Fruit fly (Drosophila melanogaster) whole organism, embryonic: ENCODE data around the gene CG43062.
A peak's percentile ranks its signal among the peaks of the same experiment; 100 is the strongest.

ENCODE experiments used
- Antp ChIP-seq: fragments of 200-800 bp; sonication (Bioruptor generic); optimal IDR thresholded peaks from 3 replicates; lab custom pipeline; 2016; ENCODE audit warnings: missing biosample characterization, missing genetic modification characterization
- Atf-2 ChIP-seq: fragments of 200-800 bp; sonication (Bioruptor generic); optimal IDR thresholded peaks from 2 replicates; lab custom pipeline; 2016; ENCODE audit warnings: missing biosample characterization, missing genetic modification characterization
- Atf6 ChIP-seq: fragments of 200-800 bp; sonication (Bioruptor generic); IDR thresholded peaks from 2 replicates; pipeline ENCODE4 v1.3.6; 2022; ENCODE audit warnings: missing biosample characterization, missing genetic modification characterization
- B-H1 ChIP-seq: fragments of 200-800 bp; sonication (Bioruptor generic); IDR thresholded peaks from 3 replicates; pipeline ENCODE4 v1.3.6; 2022; ENCODE audit warnings: missing biosample characterization, missing genetic modification characterization
- CG10565 ChIP-seq: fragments of 200-800 bp; sonication (Bioruptor generic); optimal IDR thresholded peaks from 3 replicates; lab custom pipeline; 2016; ENCODE audit warnings: missing biosample characterization, mild to moderate bottlenecking, missing genetic modification characterization
- CG11560 ChIP-seq: fragments of 200-800 bp; sonication (Bioruptor generic); IDR thresholded peaks from 3 replicates; pipeline ENCODE4 v1.3.6; 2022; ENCODE audit warnings: missing biosample characterization, missing genetic modification characterization
- CG12219 ChIP-seq: fragments of 200-800 bp; sonication (Bioruptor generic); optimal IDR thresholded peaks from 3 replicates; lab custom pipeline; 2018; ENCODE audit warnings: missing biosample characterization, mild to moderate bottlenecking, missing genetic modification characterization
- CG12299 ChIP-seq: fragments of 200-800 bp; sonication (Bioruptor generic); optimal IDR thresholded peaks from 2 replicates; lab custom pipeline; 2018; ENCODE audit warnings: missing biosample characterization, mild to moderate bottlenecking, missing genetic modification characterization
- CG14710 ChIP-seq: fragments of 200-800 bp; sonication (Bioruptor generic); optimal IDR thresholded peaks from 3 replicates; lab custom pipeline; 2019; ENCODE audit warnings: missing biosample characterization, mild to moderate bottlenecking, missing genetic modification characterization, moderate library complexity
- CG17186 ChIP-seq: fragments of 200-800 bp; sonication (Bioruptor generic); optimal IDR thresholded peaks from 3 replicates; lab custom pipeline; 2017; ENCODE audit warnings: missing biosample characterization, missing genetic modification reagents, missing genetic modification characterization
- CG17359 ChIP-seq: fragments of 200-800 bp; sonication (Bioruptor generic); optimal IDR thresholded peaks from 3 replicates; lab custom pipeline; 2018; ENCODE audit warnings: missing biosample characterization, mild to moderate bottlenecking, missing genetic modification characterization, moderate library complexity
- CG18011 ChIP-seq: fragments of 200-800 bp; sonication (Bioruptor generic); optimal IDR thresholded peaks from 2 replicates; lab custom pipeline; 2017; ENCODE audit warnings: missing biosample characterization, missing genetic modification characterization, mild to moderate bottlenecking, moderate library complexity, missing genotype
- CG18619 ChIP-seq: fragments of 200-800 bp; sonication (Bioruptor generic); optimal IDR thresholded peaks from 3 replicates; lab custom pipeline; 2017; ENCODE audit warnings: missing biosample characterization, mild to moderate bottlenecking, missing genetic modification characterization
- CG2116 ChIP-seq: fragments of 200-800 bp; sonication (Bioruptor generic); optimal IDR thresholded peaks from 3 replicates; lab custom pipeline; 2018; ENCODE audit warnings: missing biosample characterization, mild to moderate bottlenecking, missing genetic modification characterization
- CG2202 ChIP-seq: fragments of 200-800 bp; sonication (Bioruptor generic); optimal IDR thresholded peaks from 2 replicates; lab custom pipeline; 2018; ENCODE audit warnings: missing biosample characterization, mild to moderate bottlenecking, missing genetic modification characterization
- CG2889 ChIP-seq: fragments of 200-800 bp; sonication (Bioruptor generic); IDR thresholded peaks from 3 replicates; pipeline ENCODE4 v1.3.6; 2022; ENCODE audit warnings: missing biosample characterization, missing genetic modification characterization
- CG3407 ChIP-seq: fragments of 200-800 bp; sonication (Bioruptor generic); optimal IDR thresholded peaks from 2 replicates; lab custom pipeline; 2018; ENCODE audit warnings: missing biosample characterization, mild to moderate bottlenecking, missing genetic modification characterization
- CG4617 ChIP-seq: fragments of 200-800 bp; sonication (Bioruptor generic); optimal IDR thresholded peaks from 3 replicates; lab custom pipeline; 2016; ENCODE audit warnings: missing biosample characterization, missing genetic modification characterization, borderline replicate concordance
- CG4730 ChIP-seq: fragments of 200-800 bp; sonication (Bioruptor generic); IDR thresholded peaks from 2 replicates; pipeline ENCODE4 v1.3.6; 2022; ENCODE audit warnings: missing biosample characterization, missing genetic modification characterization
- CG4854 ChIP-seq: fragments of 200-800 bp; sonication (Bioruptor generic); optimal IDR thresholded peaks from 2 replicates; lab custom pipeline; 2016; ENCODE audit warnings: missing biosample characterization, missing genetic modification characterization, inconsistent platforms
- CG6854 ChIP-seq: fragments of 200-800 bp; sonication (Bioruptor generic); optimal IDR thresholded peaks from 3 replicates; lab custom pipeline; 2017; ENCODE audit warnings: missing biosample characterization, mild to moderate bottlenecking, missing genetic modification characterization
- CG7372 ChIP-seq: fragments of 200-800 bp; sonication (Bioruptor generic); IDR thresholded peaks from 2 replicates; pipeline ENCODE4 v1.3.6; 2022; ENCODE audit warnings: missing biosample characterization, missing genetic modification characterization
- CG9437 ChIP-seq: fragments of 200-800 bp; sonication (Bioruptor generic); optimal IDR thresholded peaks from 2 replicates; lab custom pipeline; 2018; ENCODE audit warnings: missing biosample characterization, mild to moderate bottlenecking, missing genetic modification characterization
- CkIIα-i1 ChIP-seq: fragments of 200-800 bp; sonication (Bioruptor generic); IDR thresholded peaks from 2 replicates; pipeline ENCODE4 v1.3.6; 2022; ENCODE audit warnings: missing biosample characterization, missing genetic modification characterization
- D ChIP-seq, 2 experiments: fragments of 200-800 bp in 1 of 2; fragments of >200 bp in 1 of 2; sonication (Bioruptor generic) in 1 of 2; optimal IDR thresholded peaks; 2 replicates in 1 of 2; 3 replicates in 1 of 2; lab custom pipeline; 2017; ENCODE audit warnings: mild to moderate bottlenecking in 1 of 2, missing biosample characterization in 1 of 2, missing genetic modification characterization in 1 of 2, missing genetic modification reagents in 1 of 2
- Dll ChIP-seq: fragments of 200-800 bp; sonication (Bioruptor generic); IDR thresholded peaks from 4 replicates; pipeline ENCODE4 v1.3.6; 2022; ENCODE audit warnings: missing biosample characterization, missing genetic modification characterization; ENCODE audit not compliant: partially characterized antibody
- HmgZ ChIP-seq: fragments of 200-800 bp; sonication (Bioruptor generic); optimal IDR thresholded peaks from 2 replicates; lab custom pipeline; 2018; ENCODE audit warnings: missing biosample characterization, mild to moderate bottlenecking, missing genetic modification characterization
- Hmx ChIP-seq: fragments of 200-800 bp; sonication (Bioruptor generic); optimal IDR thresholded peaks from 2 replicates; lab custom pipeline; 2016; ENCODE audit warnings: missing biosample characterization, missing genetic modification characterization
- Hr78 ChIP-seq, 2 experiments: fragments of 200-800 bp in 1 of 2; fragments of >200 bp in 1 of 2; sonication (Bioruptor generic) in 1 of 2; optimal IDR thresholded peaks; 2 replicates each; lab custom pipeline; 2017 to 2019; ENCODE audit warnings: missing biosample characterization in 2 of 2, missing genetic modification characterization in 2 of 2, mild to moderate bottlenecking in 1 of 2, moderate library complexity in 1 of 2
- Hsf ChIP-seq: fragments of 200-800 bp; sonication (Bioruptor generic); optimal IDR thresholded peaks from 3 replicates; lab custom pipeline; 2016; ENCODE audit warnings: missing biosample characterization, missing genetic modification characterization
- Jarid2 ChIP-seq: fragments of 200-800 bp; sonication (Bioruptor generic); optimal IDR thresholded peaks from 3 replicates; lab custom pipeline; 2017; ENCODE audit warnings: mild to moderate bottlenecking, missing biosample characterization, missing genetic modification reagents, missing genetic modification characterization
- ac ChIP-seq: fragments of 200-800 bp; sonication (Bioruptor generic); optimal IDR thresholded peaks from 3 replicates; lab custom pipeline; 2017; ENCODE audit warnings: missing biosample characterization, mild to moderate bottlenecking, missing genetic modification characterization
- az2 ChIP-seq: fragments of 200-800 bp; sonication (Bioruptor generic); optimal IDR thresholded peaks from 3 replicates; lab custom pipeline; 2016; ENCODE audit warnings: missing biosample characterization, missing genetic modification characterization
- bigmax ChIP-seq: fragments of 200-800 bp; sonication (Bioruptor generic); optimal IDR thresholded peaks from 2 replicates; lab custom pipeline; 2018; ENCODE audit warnings: missing biosample characterization, mild to moderate bottlenecking, missing genetic modification characterization
- cad ChIP-seq: fragments of >200 bp; optimal IDR thresholded peaks from 2 replicates; lab custom pipeline; 2017; ENCODE audit warnings: missing biosample characterization, missing genetic modification characterization
- chinmo ChIP-seq: fragments of 200-800 bp; sonication (Bioruptor generic); IDR thresholded peaks from 4 replicates; pipeline ENCODE4 v1.3.6; 2022; ENCODE audit warnings: missing biosample characterization, missing genetic modification characterization; ENCODE audit not compliant: partially characterized antibody
- crc ChIP-seq: fragments of 200-800 bp; sonication (Bioruptor generic); optimal IDR thresholded peaks from 2 replicates; lab custom pipeline; 2016; ENCODE audit warnings: missing biosample characterization, missing genetic modification characterization
- en ChIP-seq: fragments of 200-800 bp; sonication (Bioruptor generic); optimal IDR thresholded peaks from 2 replicates; lab custom pipeline; 2016; ENCODE audit warnings: missing biosample characterization, missing genetic modification characterization
- gfzf ChIP-seq: fragments of 200-800 bp; sonication (Bioruptor generic); optimal IDR thresholded peaks from 2 replicates; lab custom pipeline; 2016; ENCODE audit warnings: missing biosample characterization, mild to moderate bottlenecking, missing genetic modification characterization, moderate library complexity
- ken ChIP-seq: fragments of 200-800 bp; sonication (Bioruptor generic); IDR thresholded peaks from 3 replicates; pipeline ENCODE4 v1.3.6; 2022; ENCODE audit warnings: missing biosample characterization, missing genetic modification characterization
- klu ChIP-seq: fragments of 200-800 bp; sonication (Bioruptor generic); IDR thresholded peaks from 2 replicates; pipeline ENCODE4 v1.3.6; 2022; ENCODE audit warnings: missing biosample characterization, missing genetic modification characterization
- luna ChIP-seq: fragments of 200-800 bp; sonication (Bioruptor generic); optimal IDR thresholded peaks from 2 replicates; lab custom pipeline; 2016; ENCODE audit warnings: missing biosample characterization, missing genetic modification characterization
- org-1 ChIP-seq: fragments of 200-800 bp; sonication (Bioruptor generic); optimal IDR thresholded peaks from 2 replicates; lab custom pipeline; 2017; ENCODE audit warnings: missing biosample characterization, missing genetic modification characterization
- peb ChIP-seq: fragments of 200-800 bp; sonication (Bioruptor generic); IDR thresholded peaks from 2 replicates; pipeline ENCODE4 v1.3.6; 2022; ENCODE audit warnings: missing biosample characterization, missing genetic modification characterization
- pzg ChIP-seq: fragments of 200-800 bp; sonication (Bioruptor generic); optimal IDR thresholded peaks from 3 replicates; lab custom pipeline; 2018; ENCODE audit warnings: missing biosample characterization, mild to moderate bottlenecking, missing genetic modification characterization, moderate library complexity
- slp2 ChIP-seq: fragments of 200-800 bp; sonication (Bioruptor generic); optimal IDR thresholded peaks from 2 replicates; lab custom pipeline; 2016; ENCODE audit warnings: missing biosample characterization, missing genetic modification characterization
- sob ChIP-seq: fragments of 200-800 bp; sonication (Bioruptor generic); IDR thresholded peaks from 2 replicates; pipeline ENCODE4 v1.3.6; 2022; ENCODE audit warnings: missing biosample characterization, missing genetic modification characterization
- trh ChIP-seq: fragments of 200-800 bp; sonication (Bioruptor generic); optimal IDR thresholded peaks from 2 replicates; lab custom pipeline; 2016; ENCODE audit warnings: missing biosample characterization, missing genetic modification characterization
- ttk ChIP-seq: fragments of 200-800 bp; sonication (Bioruptor generic); IDR thresholded peaks from 2 replicates; pipeline ENCODE4 v2.1.2; 2022; ENCODE audit warnings: missing biosample characterization, missing genetic modification characterization
- yki ChIP-seq: fragments of >200 bp; optimal IDR thresholded peaks from 3 replicates; lab custom pipeline; 2018

The CG43062 gene

DNA sequence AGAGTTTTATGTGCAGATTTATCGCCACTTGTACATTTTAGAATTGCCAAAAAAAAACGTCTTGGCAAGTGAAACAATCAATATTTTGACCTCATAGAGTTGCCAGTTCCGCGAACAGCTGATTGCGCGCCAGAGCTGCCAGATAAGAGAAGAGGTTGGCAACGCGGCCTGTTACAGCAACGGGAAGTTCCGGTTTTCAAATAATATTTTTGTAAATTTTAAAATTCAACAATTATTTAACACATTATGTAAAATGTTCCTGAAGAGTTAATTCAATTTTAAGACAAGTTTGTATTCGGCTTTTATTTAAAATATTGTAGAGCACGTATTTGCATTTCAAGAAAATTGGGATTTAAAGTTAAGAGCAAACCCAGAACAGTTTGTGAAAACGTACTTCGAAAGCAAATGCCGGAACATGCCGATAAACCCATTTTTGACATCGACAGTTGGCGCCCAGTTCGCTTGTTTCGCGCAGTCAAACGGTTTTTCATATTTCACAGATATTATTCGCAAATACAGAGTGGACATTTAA, 36.6 kb downstream of the CG43062 start, which contains the start of the genes prd1 and HisCl1 (continued):
- TF ChIP-seq CG17359 (peak; percentile 44), peb (GFP tag; lab: Robert Waterston, UW) (peak; percentile 39; the same call in 1 of the 2 replicates), Hsf (GFP tag; lab: Kevin White, UChicago) (peak; percentile 81), sob (GFP tag; lab: Robert Waterston, UW) (peak; percentile 76), CG2889 (0 out of 3 replicates have a peak, but pooled peaks have one; percentile 38), CG4617 (GFP tag; lab: Kevin White, UChicago) (peak; percentile 58), CG4854 (GFP tag; lab: Kevin White, UChicago) (peak; percentile 98), CG18011 (no peak), crc (no peak), Atf6 (GFP tag; lab: Robert Waterston, UW) (0 out of 2 replicates have a peak, but pooled peaks have one; percentile 59), Hr78 (GFP tag; optimal IDR thresholded peaks at IDR 0.05; lab: Kevin White, UChicago) (peak in 1 of 2 experiments; percentile 100), klu (GFP tag; lab: Robert Waterston, UW) (peak; percentile 41; the same call in 1 of the 2 replicates), CG17186 (GFP tag; lab: Kevin White, UChicago) (peak; percentile 84), Dll (GFP tag; lab: Robert Waterston, UW) (no peak), CG6854 (GFP tag; lab: Kevin White, UChicago) (peak; percentile 13), CG7372 (GFP tag; lab: Robert Waterston, UW) (peak; percentile 55; the same call in 1 of the 2 replicates), trh (GFP tag; lab: Kevin White, UChicago) (peak; percentile 34), az2 (peak; percentile 64), CG4730 (GFP tag; lab: Robert Waterston, UW) (no peak), D (optimal IDR thresholded peaks at IDR 0.05; lab: Kevin White, UChicago) (no peak), D (GFP tag; optimal IDR thresholded peaks at IDR 0.05; lab: Kevin White, UChicago) (peak; percentile 56), HmgZ (tag; lab: Kevin White, UChicago) (peak; percentile 69), org-1 (GFP tag; lab: Kevin White, UChicago) (peak; percentile 31), cad (GFP tag; lab: Kevin White, UChicago) (no peak), CG10565 (GFP tag; lab: Kevin White, UChicago) (no peak), Antp (GFP tag; lab: Kevin White, UChicago) (peak; percentile 30), slp2 (GFP tag; lab: Kevin White, UChicago) (peak; percentile 57), CG11560 (tag; lab: Robert Waterston, UW) (peak; percentile 44; the same call in 1 of the 3 replicates), yki (lab: Kevin White, UChicago) (no peak), ac (peak; percentile 16), ttk (GFP tag; lab: Robert Waterston, UW) (no peak), CG18619 (peak; percentile 78), luna (GFP tag; lab: Kevin White, UChicago) (no peak), chinmo (GFP tag; lab: Robert Waterston, UW) (no peak), CkIIα-i1 (GFP tag; lab: Robert Waterston, UW) (no peak), CG12219 (peak; percentile 51), CG2202 (tag; lab: Kevin White, UChicago) (peak; percentile 31), CG9437 (GFP tag; lab: Kevin White, UChicago) (peak; percentile 68), en (peak; percentile 37), pzg (GFP tag; lab: Kevin White, UChicago) (peak; percentile 69), CG12299 (tag; lab: Kevin White, UChicago) (peak; percentile 54), Hmx (GFP tag; lab: Kevin White, UChicago) (peak; percentile 30), CG14710 (tag; lab: Kevin White, UChicago) (peak; percentile 83), Atf-2 (GFP tag; lab: Kevin White, UChicago) (peak; percentile 66), bigmax (GFP tag; lab: Kevin White, UChicago) (no peak), CG3407 (GFP tag; lab: Kevin White, UChicago) (peak; percentile 46), CG2116 (GFP tag; lab: Kevin White, UChicago) (peak; percentile 72), gfzf (GFP tag; lab: Kevin White, UChicago) (peak; percentile 19), Jarid2 (GFP tag; lab: Kevin White, UChicago) (no peak), ken (GFP tag; lab: Robert Waterston, UW) (no peak), B-H1 (GFP tag; lab: Robert Waterston, UW) (peak; percentile 36; the same call in 1 of the 3 replicates)
